Worm (Caenorhabditis elegans) whole organism, L4 larva: Measurements from ENCODE around the gene T28F3.11.

ENCODE experiments used
- F26F4.8 ChIP-seq: fragments of 200-800 bp; sonication (Bioruptor generic); conservative IDR thresholded peaks from 2 replicates; pipeline ENCODE4 v1.3.6; 2022; ENCODE audit warnings: missing genetic modification characterization, missing compliant biosample characterization
- F37D6.2 ChIP-seq: sonication (generic microtip); optimal IDR thresholded peaks from 2 replicates; lab custom pipeline; 2016; ENCODE audit warnings: mild to moderate bottlenecking, missing genetic modification characterization, missing compliant biosample characterization
- F44E2.7 ChIP-seq: fragments of 200-800 bp; sonication (Bioruptor generic); IDR thresholded peaks from 2 replicates; pipeline ENCODE4 v2.1.2; 2022; ENCODE audit warnings: missing genetic modification characterization, missing compliant biosample characterization
- T20F7.1 ChIP-seq: fragments of 200-800 bp; sonication (Bioruptor generic); optimal IDR thresholded peaks from 2 replicates; lab custom pipeline; 2018; ENCODE audit warnings: mild to moderate bottlenecking, missing genetic modification characterization, missing compliant biosample characterization
- Y105C5A.15 ChIP-seq: fragments of 200-800 bp; sonication (Bioruptor generic); IDR thresholded peaks from 2 replicates; pipeline ENCODE4 v1.3.6; 2022; ENCODE audit warnings: missing genetic modification characterization, missing compliant biosample characterization
- ZK546.5 ChIP-seq, 2 experiments: sonication (generic microtip); optimal IDR thresholded peaks; 2 replicates each; lab custom pipeline; 2017; ENCODE audit warnings: missing biosample characterization in 2 of 2, missing genetic modification characterization in 2 of 2
- ama-1 ChIP-seq: fragments of 150-350 bp; optimal IDR thresholded peaks from 2 replicates; lab custom pipeline; 2014; ENCODE audit warnings: inconsistent platforms, mixed read lengths
- arid-1 ChIP-seq: fragments of 200-800 bp; sonication (Bioruptor generic); conservative IDR thresholded peaks from 2 replicates; pipeline ENCODE4 v1.3.6; 2022; ENCODE audit warnings: missing genetic modification reagents, missing genetic modification characterization, missing compliant biosample characterization
- ceh-20 ChIP-seq: fragments of 200-800 bp; sonication (Bioruptor generic); IDR thresholded peaks from 2 replicates; pipeline ENCODE4 v1.3.6; 2022; ENCODE audit warnings: missing genetic modification reagents, missing genetic modification characterization, missing compliant biosample characterization
- ceh-28 ChIP-seq: fragments of 150-350 bp; optimal IDR thresholded peaks from 2 replicates; lab custom pipeline; 2014; ENCODE audit warnings: missing biosample characterization, missing genetic modification reagents, missing genetic modification characterization
- ceh-62 ChIP-seq: sonication (generic microtip); optimal IDR thresholded peaks from 2 replicates; lab custom pipeline; 2017; ENCODE audit warnings: missing biosample characterization, missing genetic modification characterization
- ceh-82 ChIP-seq: sonication (generic microtip); optimal IDR thresholded peaks from 2 replicates; lab custom pipeline; 2017; ENCODE audit warnings: missing biosample characterization, missing genetic modification characterization
- ces-1 ChIP-seq: fragments of 150-350 bp; sonication (generic microtip); optimal IDR thresholded peaks from 4 replicates; lab custom pipeline; 2014; ENCODE audit warnings: missing biosample characterization, missing genetic modification reagents, missing genetic modification characterization
- daf-8 ChIP-seq: fragments of 200-800 bp; sonication (Bioruptor generic); IDR thresholded peaks from 2 replicates; pipeline ENCODE4 v1.3.6; 2022; ENCODE audit warnings: missing genetic modification characterization, missing compliant biosample characterization
- dmd-6 ChIP-seq: fragments of 200-800 bp; sonication (Bioruptor generic); IDR thresholded peaks from 2 replicates; pipeline ENCODE4 v1.3.6; 2022; ENCODE audit warnings: missing genetic modification reagents, missing genetic modification characterization, missing compliant biosample characterization
- dpl-1 ChIP-seq: fragments of 150-350 bp; optimal IDR thresholded peaks from 2 replicates; lab custom pipeline; 2014; ENCODE audit warnings: missing biosample characterization, missing genetic modification reagents, missing genetic modification characterization
- duxl-1 ChIP-seq: sonication (generic microtip); optimal IDR thresholded peaks from 2 replicates; lab custom pipeline; 2016; ENCODE audit warnings: mild to moderate bottlenecking, missing genetic modification characterization, moderate library complexity, missing compliant biosample characterization; ENCODE audit not compliant: poor library complexity
- dve-1 ChIP-seq: sonication (generic microtip); optimal IDR thresholded peaks from 2 replicates; lab custom pipeline; 2017; ENCODE audit warnings: antibody characterized with exemption, mild to moderate bottlenecking, missing genetic modification characterization, missing compliant biosample characterization; ENCODE audit not compliant: insufficient read depth
- egl-27 ChIP-seq: sonication (generic microtip); optimal IDR thresholded peaks from 3 replicates; lab custom pipeline; 2017; ENCODE audit warnings: missing biosample characterization, missing genetic modification reagents, missing genetic modification characterization
- egl-43 ChIP-seq: fragments of 200-800 bp; sonication (Bioruptor generic); IDR thresholded peaks from 2 replicates; pipeline ENCODE4 v1.3.6; 2022; ENCODE audit warnings: missing genetic modification reagents, missing genetic modification characterization, missing compliant biosample characterization
- hif-1 ChIP-seq, 2 experiments: sonication (generic microtip); optimal IDR thresholded peaks; 2 replicates each; lab custom pipeline; 2016 to 2017; ENCODE audit warnings: missing compliant biosample characterization in 2 of 2, missing genetic modification characterization in 2 of 2, missing genetic modification reagents in 2 of 2, missing genotype in 2 of 2, mild to moderate bottlenecking in 1 of 2
- hlh-30 ChIP-seq: sonication (generic microtip); optimal IDR thresholded peaks from 2 replicates; lab custom pipeline; 2017; ENCODE audit warnings: antibody characterized with exemption, mild to moderate bottlenecking, missing genetic modification characterization, missing compliant biosample characterization; ENCODE audit not compliant: insufficient read depth
- hmg-1.1 ChIP-seq: fragments of 200-800 bp; sonication (Bioruptor generic); IDR thresholded peaks from 2 replicates; pipeline ENCODE4 v1.3.6; 2022; ENCODE audit warnings: missing genetic modification reagents, missing genetic modification characterization, missing compliant biosample characterization
- lin-13 ChIP-seq: fragments of 150-350 bp; optimal IDR thresholded peaks from 2 replicates; lab custom pipeline; 2014; ENCODE audit warnings: missing biosample characterization, missing genetic modification reagents, missing genetic modification characterization
- lin-38 ChIP-seq: fragments of 200-800 bp; sonication (Bioruptor generic); IDR thresholded peaks from 2 replicates; pipeline ENCODE4 v1.3.6; 2022; ENCODE audit warnings: missing genetic modification reagents, missing genetic modification characterization, missing compliant biosample characterization
- madf-5 ChIP-seq, 2 experiments: fragments of 200-800 bp; sonication (Bioruptor generic); IDR thresholded peaks; 2 replicates each; pipeline ENCODE4 v1.3.6; 2022; ENCODE audit warnings: missing compliant biosample characterization in 2 of 2, missing genetic modification characterization in 2 of 2
- madf-9 ChIP-seq: fragments of 200-800 bp; sonication (Bioruptor generic); conservative IDR thresholded peaks from 2 replicates; pipeline ENCODE4 v1.3.6; 2022; ENCODE audit warnings: missing genetic modification reagents, missing genetic modification characterization, missing compliant biosample characterization
- mdt-29 ChIP-seq: fragments of 200-800 bp; sonication (Bioruptor generic); IDR thresholded peaks from 2 replicates; pipeline ENCODE4 v1.3.6; 2022; ENCODE audit warnings: missing genetic modification reagents, missing genetic modification characterization, missing compliant biosample characterization
- mep-1 ChIP-seq: fragments of 150-350 bp; sonication (generic microtip); optimal IDR thresholded peaks from 3 replicates; lab custom pipeline; 2014; ENCODE audit warnings: missing biosample characterization, missing genetic modification characterization
- mes-2 ChIP-seq: sonication (generic microtip); optimal IDR thresholded peaks from 2 replicates; lab custom pipeline; 2016; ENCODE audit warnings: missing genotype, mild to moderate bottlenecking, missing genetic modification characterization, missing compliant biosample characterization; ENCODE audit not compliant: poor library complexity, severe bottlenecking
- nhr-10 ChIP-seq: fragments of 150-350 bp; optimal IDR thresholded peaks from 2 replicates; lab custom pipeline; 2014; ENCODE audit warnings: missing biosample characterization, missing genetic modification characterization
- nhr-11 ChIP-seq: fragments of 150-350 bp; optimal IDR thresholded peaks from 2 replicates; lab custom pipeline; 2014; ENCODE audit warnings: missing biosample characterization, missing genetic modification characterization
- nhr-111 ChIP-seq: fragments of 200-800 bp; sonication (Bioruptor generic); optimal IDR thresholded peaks from 2 replicates; lab custom pipeline; 2018; ENCODE audit warnings: mild to moderate bottlenecking, missing genetic modification characterization, missing compliant biosample characterization
- nhr-25 ChIP-seq: sonication (generic microtip); optimal IDR thresholded peaks from 2 replicates; lab custom pipeline; 2017; ENCODE audit warnings: missing genetic modification characterization, mild to moderate bottlenecking, missing compliant biosample characterization, antibody characterized with exemption, moderate library complexity, borderline replicate concordance; ENCODE audit not compliant: insufficient read depth
- nhr-42 ChIP-seq: fragments of 200-800 bp; sonication (Bioruptor generic); IDR thresholded peaks from 2 replicates; pipeline ENCODE4 v1.3.6; 2022; ENCODE audit warnings: missing genetic modification characterization, missing compliant biosample characterization
- nhr-48 ChIP-seq: sonication (generic microtip); optimal IDR thresholded peaks from 2 replicates; lab custom pipeline; 2016; ENCODE audit warnings: mild to moderate bottlenecking, missing genetic modification characterization, missing compliant biosample characterization
- nhr-76 ChIP-seq: fragments of 150-350 bp; optimal IDR thresholded peaks from 2 replicates; lab custom pipeline; 2014; ENCODE audit warnings: missing biosample characterization, missing genetic modification characterization
- nhr-77 ChIP-seq: fragments of 150-350 bp; optimal IDR thresholded peaks from 2 replicates; lab custom pipeline; 2014; ENCODE audit warnings: missing biosample characterization, missing genetic modification characterization
- php-3 ChIP-seq: fragments of 200-800 bp; sonication (Bioruptor generic); IDR thresholded peaks from 2 replicates; pipeline ENCODE4 v1.3.6; 2022; ENCODE audit warnings: missing genetic modification reagents, missing genetic modification characterization, missing compliant biosample characterization
- pqm-1 ChIP-seq: sonication (generic microtip); optimal IDR thresholded peaks from 2 replicates; lab custom pipeline; 2017; ENCODE audit warnings: missing biosample characterization, missing genetic modification characterization
- saeg-2 ChIP-seq: fragments of 200-800 bp; sonication (Bioruptor generic); IDR thresholded peaks from 2 replicates; pipeline ENCODE4 v1.3.6; 2022; ENCODE audit warnings: missing genetic modification reagents, missing genetic modification characterization, missing compliant biosample characterization
- sdz-12 ChIP-seq: fragments of 200-800 bp; sonication (Bioruptor generic); optimal IDR thresholded peaks from 2 replicates; lab custom pipeline; 2018; ENCODE audit warnings: mild to moderate bottlenecking, missing genetic modification characterization, missing compliant biosample characterization
- snpc-4 ChIP-seq: fragments of 150-350 bp; optimal IDR thresholded peaks from 2 replicates; lab custom pipeline; 2014; ENCODE audit warnings: missing biosample characterization, missing genetic modification characterization
- spr-3 ChIP-seq: fragments of 200-800 bp; sonication (Bioruptor generic); optimal IDR thresholded peaks from 2 replicates; lab custom pipeline; 2018; ENCODE audit warnings: mild to moderate bottlenecking, missing genetic modification characterization, missing compliant biosample characterization
- tag-97 ChIP-seq: fragments of 200-800 bp; sonication (Bioruptor generic); IDR thresholded peaks from 2 replicates; pipeline ENCODE4 v1.3.6; 2022; ENCODE audit warnings: missing genetic modification characterization, missing compliant biosample characterization
- vab-7 ChIP-seq: fragments of 200-800 bp; sonication (Bioruptor generic); IDR thresholded peaks from 2 replicates; pipeline ENCODE4 v1.3.6; 2022; ENCODE audit warnings: missing genetic modification reagents, missing genetic modification characterization, missing compliant biosample characterization
- zag-1 ChIP-seq: fragments of 150-350 bp; optimal IDR thresholded peaks from 2 replicates; lab custom pipeline; 2014; ENCODE audit warnings: missing biosample characterization, missing genetic modification characterization
- zfp-3 ChIP-seq: fragments of 200-800 bp; sonication (Bioruptor generic); conservative IDR thresholded peaks from 2 replicates; pipeline ENCODE4 v1.3.6; 2022; ENCODE audit warnings: missing genetic modification reagents, missing genetic modification characterization, missing compliant biosample characterization
- zip-2 ChIP-seq: fragments of 150-350 bp; optimal IDR thresholded peaks from 2 replicates; lab custom pipeline; 2014; ENCODE audit warnings: missing biosample characterization, missing genetic modification characterization
- ztf-11 ChIP-seq: fragments of 150-350 bp; optimal IDR thresholded peaks from 2 replicates; lab custom pipeline; 2014; ENCODE audit warnings: missing biosample characterization, missing genetic modification characterization
- ztf-7 ChIP-seq: fragments of 150-350 bp; optimal IDR thresholded peaks from 2 replicates; lab custom pipeline; 2014; ENCODE audit warnings: missing biosample characterization, missing genetic modification characterization

Gene T28F3.11

ce11 chrIV:17249691-17250181 is 41.7 kb downstream of the T28F3.11 start, which contains the start of gene eelo-2 (continued):
- TF ChIP-seq egl-27 (peak; percentile 33), F44E2.7 (GFP tag; lab: Robert Waterston, UW) (peak; percentile 4; the same call in 1 of the 2 replicates), F37D6.2 (tag; lab: Kevin White, UChicago) (peak; percentile 96), arid-1 (peak; percentile 97), ceh-28 (no peak), pqm-1 (tag; lab: Kevin White, UChicago) (peak; percentile 63), madf-5 (GFP tag; IDR thresholded peaks at IDR 0.05; lab: Robert Waterston, UW) (peak; percentile 57 to 74; a peak in 2 of 4 replicates), mep-1 (tag; lab: Kevin White, UChicago) (peak; percentile 99), ZK546.5 (tag; optimal IDR thresholded peaks at IDR 0.05; lab: Kevin White, UChicago) (peak in 1 of 2 experiments; percentile 79), duxl-1 (tag; lab: Kevin White, UChicago) (peak; percentile 96), saeg-2 (GFP tag; lab: Robert Waterston, UW) (peak; percentile 94), vab-7 (GFP tag; lab: Robert Waterston, UW) (peak; percentile 87), hlh-30 (tag; lab: Kevin White, UChicago) (peak; percentile 93), nhr-25 (tag; lab: Kevin White, UChicago) (peak; percentile 96), ces-1 (GFP tag; lab: Kevin White, UChicago) (peak; percentile 34), zag-1 (peak; percentile 86), snpc-4 (tag; lab: Kevin White, UChicago) (peak; percentile 34), ztf-11 (tag; lab: Kevin White, UChicago) (no peak), ceh-62 (tag; lab: Kevin White, UChicago) (peak; percentile 14), egl-43 (peak; percentile 90), T20F7.1 (GFP tag; lab: Kevin White, UChicago) (no peak), ceh-20 (GFP tag; lab: Robert Waterston, UW) (peak; percentile 96), ztf-7 (tag; lab: Kevin White, UChicago) (peak; percentile 90), nhr-77 (peak; percentile 98), F26F4.8 (no peak), daf-8 (GFP tag; lab: Robert Waterston, UW) (no peak), dpl-1 (peak; percentile 100), dve-1 (tag; lab: Kevin White, UChicago) (peak; percentile 99), zip-2 (tag; lab: Kevin White, UChicago) (peak; percentile 73), nhr-76 (tag; lab: Kevin White, UChicago) (peak; percentile 75), hif-1 (tag; optimal IDR thresholded peaks at IDR 0.05; lab: Kevin White, UChicago) (peak; percentile 74 to 91), dmd-6 (GFP tag; lab: Robert Waterston, UW) (peak; percentile 97), nhr-111 (GFP tag; lab: Kevin White, UChicago) (no peak), php-3 (GFP tag; lab: Robert Waterston, UW) (peak; percentile 89), tag-97 (GFP tag; lab: Robert Waterston, UW) (no peak), ceh-82 (tag; lab: Kevin White, UChicago) (peak; percentile 62), zfp-3 (GFP tag; lab: Robert Waterston, UW) (peak; percentile 97), mdt-29 (GFP tag; lab: Robert Waterston, UW) (peak; percentile 96), hmg-1.1 (peak; percentile 97), lin-13 (GFP tag; lab: Kevin White, UChicago) (peak; percentile 97), Y105C5A.15 (0 out of 2 replicates have a peak, but pooled peaks have one; percentile 19), ama-1 (peak; percentile 62), nhr-10 (tag; lab: Kevin White, UChicago) (peak; percentile 71), spr-3 (GFP tag; lab: Kevin White, UChicago) (peak; percentile 96), sdz-12 (GFP tag; lab: Kevin White, UChicago) (no peak), lin-38 (GFP tag; lab: Robert Waterston, UW) (peak; percentile 100), nhr-42 (GFP tag; lab: Robert Waterston, UW) (peak; percentile 96), nhr-11 (tag; lab: Kevin White, UChicago) (peak; percentile 97), mes-2 (tag; lab: Kevin White, UChicago) (peak; percentile 97), nhr-48 (tag; lab: Kevin White, UChicago) (peak; percentile 97), madf-9 (GFP tag; lab: Robert Waterston, UW) (peak; percentile 92)
